Fruit fly (Drosophila melanogaster) whole organism, embryonic: ENCODE results near the gene sol.

Experiments
- Blimp-1 ChIP-seq: fragments of 200-800 bp; sonication (Bioruptor generic); optimal IDR thresholded peaks from 3 replicates; lab custom pipeline; 2018; ENCODE audit warnings: missing biosample characterization, missing genetic modification characterization, mild to moderate bottlenecking, moderate library complexity, missing genetic modification reagents
- CG11247 ChIP-seq: fragments of 200-800 bp; sonication (Bioruptor generic); IDR thresholded peaks from 2 replicates; pipeline ENCODE4 v1.3.6; 2022; ENCODE audit warnings: missing biosample characterization, missing genetic modification characterization
- CG11398 ChIP-seq: fragments of 200-800 bp; sonication (Bioruptor generic); optimal IDR thresholded peaks from 2 replicates; lab custom pipeline; 2016; ENCODE audit warnings: missing biosample characterization, missing genetic modification characterization
- CG12071 ChIP-seq: fragments of 200-800 bp; sonication (Bioruptor generic); optimal IDR thresholded peaks from 3 replicates; lab custom pipeline; 2018; ENCODE audit warnings: missing biosample characterization, mild to moderate bottlenecking, missing genetic modification characterization
- CG12744 ChIP-seq: fragments of 200-800 bp; sonication (Bioruptor generic); optimal IDR thresholded peaks from 2 replicates; lab custom pipeline; 2016; ENCODE audit warnings: missing biosample characterization, missing genetic modification characterization
- CG12769 ChIP-seq: fragments of 200-800 bp; sonication (Bioruptor generic); optimal IDR thresholded peaks from 2 replicates; lab custom pipeline; 2019; ENCODE audit warnings: missing biosample characterization, mild to moderate bottlenecking, missing genetic modification characterization, moderate library complexity
- CG13123 ChIP-seq: fragments of 200-800 bp; sonication (Bioruptor generic); optimal IDR thresholded peaks from 2 replicates; lab custom pipeline; 2016; ENCODE audit warnings: missing biosample characterization, missing genetic modification characterization
- CG1647 ChIP-seq: fragments of 200-800 bp; sonication (Bioruptor generic); optimal IDR thresholded peaks from 3 replicates; lab custom pipeline; 2016; ENCODE audit warnings: missing biosample characterization, missing genetic modification characterization
- CG17612 ChIP-seq: fragments of 200-800 bp; sonication (Bioruptor generic); IDR thresholded peaks from 2 replicates; pipeline ENCODE4 v1.3.6; 2022; ENCODE audit warnings: missing biosample characterization, missing genetic modification characterization
- CG2678 ChIP-seq: fragments of 200-800 bp; sonication (Bioruptor generic); optimal IDR thresholded peaks from 3 replicates; lab custom pipeline; 2019; ENCODE audit warnings: missing biosample characterization, mild to moderate bottlenecking, missing genetic modification characterization, moderate library complexity
- CG4328 ChIP-seq: fragments of 200-800 bp; sonication (Bioruptor generic); optimal IDR thresholded peaks from 3 replicates; lab custom pipeline; 2017; ENCODE audit warnings: missing biosample characterization, missing genetic modification reagents, missing genetic modification characterization
- CG4854 ChIP-seq: fragments of 200-800 bp; sonication (Bioruptor generic); optimal IDR thresholded peaks from 2 replicates; lab custom pipeline; 2016; ENCODE audit warnings: missing biosample characterization, missing genetic modification characterization, inconsistent platforms
- CG7928 ChIP-seq: fragments of 200-800 bp; sonication (Bioruptor generic); optimal IDR thresholded peaks from 2 replicates; lab custom pipeline; 2017; ENCODE audit warnings: missing biosample characterization, mild to moderate bottlenecking, missing genetic modification characterization
- CG7963 ChIP-seq: fragments of 200-800 bp; sonication (Bioruptor generic); IDR thresholded peaks from 3 replicates; pipeline ENCODE4 v1.3.6; 2022; ENCODE audit warnings: missing biosample characterization, missing genetic modification characterization; ENCODE audit not compliant: partially characterized antibody
- CG8359 ChIP-seq: fragments of 200-800 bp; sonication (Bioruptor generic); optimal IDR thresholded peaks from 2 replicates; lab custom pipeline; 2017; ENCODE audit warnings: missing biosample characterization, mild to moderate bottlenecking, missing genetic modification characterization, borderline replicate concordance
- CG8388 ChIP-seq: fragments of 200-800 bp; sonication (Bioruptor generic); optimal IDR thresholded peaks from 2 replicates; lab custom pipeline; 2019; ENCODE audit warnings: missing biosample characterization, mild to moderate bottlenecking, missing genetic modification characterization, moderate library complexity
- CG9797 ChIP-seq: fragments of 200-800 bp; sonication (Bioruptor generic); optimal IDR thresholded peaks from 3 replicates; lab custom pipeline; 2018; ENCODE audit warnings: missing biosample characterization, mild to moderate bottlenecking, missing genetic modification characterization
- Deaf1 ChIP-seq: fragments of 200-800 bp; optimal IDR thresholded peaks from 3 replicates; lab custom pipeline; 2019; ENCODE audit warnings: missing biosample characterization, mild to moderate bottlenecking, missing genetic modification characterization, moderate library complexity
- Dek ChIP-seq: fragments of 200-800 bp; sonication (Bioruptor generic); optimal IDR thresholded peaks from 3 replicates; lab custom pipeline; 2019; ENCODE audit warnings: missing biosample characterization, mild to moderate bottlenecking, missing genetic modification characterization, moderate library complexity
- Dip2 ChIP-seq: fragments of 200-800 bp; sonication (Bioruptor generic); IDR thresholded peaks from 2 replicates; pipeline ENCODE4 v1.3.6; 2022; ENCODE audit warnings: missing biosample characterization, missing genetic modification characterization
- E2f1 ChIP-seq: fragments of 200-800 bp; sonication (Bioruptor generic); IDR thresholded peaks from 2 replicates; pipeline ENCODE4 v1.3.6; 2022; ENCODE audit warnings: missing biosample characterization, missing genetic modification characterization
- Elba2 ChIP-seq: fragments of 200-800 bp; sonication (Bioruptor generic); optimal IDR thresholded peaks from 3 replicates; lab custom pipeline; 2016; ENCODE audit warnings: missing biosample characterization, missing genetic modification characterization
- HmgZ ChIP-seq: fragments of 200-800 bp; sonication (Bioruptor generic); optimal IDR thresholded peaks from 2 replicates; lab custom pipeline; 2018; ENCODE audit warnings: missing biosample characterization, mild to moderate bottlenecking, missing genetic modification characterization
- Jarid2 ChIP-seq: fragments of 200-800 bp; sonication (Bioruptor generic); optimal IDR thresholded peaks from 3 replicates; lab custom pipeline; 2017; ENCODE audit warnings: mild to moderate bottlenecking, missing biosample characterization, missing genetic modification reagents, missing genetic modification characterization
- Oaz ChIP-seq: fragments of 200-800 bp; sonication (Bioruptor generic); IDR thresholded peaks from 2 replicates; pipeline ENCODE4 v1.3.6; 2022; ENCODE audit warnings: missing biosample characterization, missing genetic modification characterization
- Oli ChIP-seq: fragments of 200-800 bp; sonication (Bioruptor generic); optimal IDR thresholded peaks from 2 replicates; lab custom pipeline; 2018; ENCODE audit warnings: missing biosample characterization, mild to moderate bottlenecking, missing genetic modification characterization, moderate library complexity
- PHDP ChIP-seq: fragments of 200-800 bp; sonication (Bioruptor generic); optimal IDR thresholded peaks from 3 replicates; lab custom pipeline; 2018; ENCODE audit warnings: missing biosample characterization, mild to moderate bottlenecking, missing genetic modification characterization, moderate library complexity
- Ravus ChIP-seq: fragments of 200-800 bp; sonication (Bioruptor generic); IDR thresholded peaks from 2 replicates; pipeline ENCODE4 v1.3.6; 2022; ENCODE audit warnings: missing biosample characterization, missing genetic modification characterization
- Sox102F ChIP-seq: fragments of 200-800 bp; sonication (Bioruptor generic); optimal IDR thresholded peaks from 2 replicates; lab custom pipeline; 2018; ENCODE audit warnings: missing biosample characterization, mild to moderate bottlenecking, missing genetic modification characterization, moderate library complexity
- Spps ChIP-seq: fragments of 200-800 bp; sonication (Bioruptor generic); optimal IDR thresholded peaks from 2 replicates; lab custom pipeline; 2018; ENCODE audit warnings: missing biosample characterization, mild to moderate bottlenecking, missing genetic modification characterization
- ac ChIP-seq: fragments of 200-800 bp; sonication (Bioruptor generic); optimal IDR thresholded peaks from 3 replicates; lab custom pipeline; 2017; ENCODE audit warnings: missing biosample characterization, mild to moderate bottlenecking, missing genetic modification characterization
- az2 ChIP-seq: fragments of 200-800 bp; sonication (Bioruptor generic); optimal IDR thresholded peaks from 3 replicates; lab custom pipeline; 2016; ENCODE audit warnings: missing biosample characterization, missing genetic modification characterization
- caup ChIP-seq: fragments of 200-800 bp; sonication (Bioruptor generic); optimal IDR thresholded peaks from 3 replicates; lab custom pipeline; 2017; ENCODE audit warnings: missing biosample characterization, mild to moderate bottlenecking, missing genetic modification characterization, moderate library complexity; ENCODE audit not compliant: severe bottlenecking
- emc ChIP-seq: fragments of 200-800 bp; sonication (Bioruptor generic); optimal IDR thresholded peaks from 2 replicates; lab custom pipeline; 2016; ENCODE audit warnings: missing biosample characterization, missing genetic modification characterization
- hb ChIP-seq: fragments of 200-800 bp; sonication (Bioruptor generic); IDR thresholded peaks from 3 replicates; pipeline ENCODE4 v1.3.6; 2022; ENCODE audit warnings: missing biosample characterization, missing genetic modification characterization; ENCODE audit not compliant: partially characterized antibody
- hkb ChIP-seq, 2 experiments: fragments of 200-800 bp in 1 of 2; fragments of >200 bp in 1 of 2; sonication (Bioruptor generic) in 1 of 2; IDR thresholded peaks in 1 of 2; optimal IDR thresholded peaks in 1 of 2; 2 replicates each; pipeline versions ENCODE4 v1.3.6 to Lab custom; 2017 to 2022; ENCODE audit warnings: missing biosample characterization in 1 of 2, missing genetic modification characterization in 1 of 2
- jumu ChIP-seq: fragments of 200-800 bp; sonication (Bioruptor generic); optimal IDR thresholded peaks from 3 replicates; lab custom pipeline; 2016; ENCODE audit warnings: missing biosample characterization, missing genetic modification characterization
- kni ChIP-seq: fragments of 200-800 bp; sonication (Bioruptor generic); optimal IDR thresholded peaks from 3 replicates; lab custom pipeline; 2017; ENCODE audit warnings: mild to moderate bottlenecking, missing biosample characterization, missing genetic modification reagents, missing genetic modification characterization
- lola ChIP-seq, 3 experiments: fragments of >200 bp in 2 of 3; fragments of 200-800 bp in 1 of 3; sonication (Bioruptor generic) in 1 of 3; optimal IDR thresholded peaks; 2 replicates each; lab custom pipeline; 2017 to 2019; ENCODE audit warnings: missing biosample characterization in 3 of 3, missing genetic modification characterization in 3 of 3, mild to moderate bottlenecking in 1 of 3, moderate library complexity in 1 of 3
- maf-S ChIP-seq: fragments of 200-800 bp; sonication (Bioruptor generic); optimal IDR thresholded peaks from 2 replicates; lab custom pipeline; 2016; ENCODE audit warnings: missing biosample characterization, missing genetic modification characterization
- odd ChIP-seq: fragments of 200-800 bp; sonication (Bioruptor generic); optimal IDR thresholded peaks from 2 replicates; lab custom pipeline; 2017; ENCODE audit warnings: missing biosample characterization, mild to moderate bottlenecking, missing genetic modification characterization
- onecut ChIP-seq: fragments of 200-800 bp; sonication (Bioruptor generic); IDR thresholded peaks from 2 replicates; pipeline ENCODE4 v1.3.6; 2022; ENCODE audit warnings: missing biosample characterization, missing genetic modification characterization
- org-1 ChIP-seq: fragments of 200-800 bp; sonication (Bioruptor generic); optimal IDR thresholded peaks from 2 replicates; lab custom pipeline; 2017; ENCODE audit warnings: missing biosample characterization, missing genetic modification characterization
- pho ChIP-seq: fragments of 200-800 bp; sonication (Bioruptor generic); optimal IDR thresholded peaks from 2 replicates; lab custom pipeline; 2016; ENCODE audit warnings: missing biosample characterization, missing genetic modification characterization
- sima ChIP-seq: fragments of 200-800 bp; sonication (Bioruptor generic); optimal IDR thresholded peaks from 2 replicates; lab custom pipeline; 2016; ENCODE audit warnings: missing biosample characterization, missing genetic modification characterization
- vnd ChIP-seq: fragments of 200-800 bp; sonication (Bioruptor generic); IDR thresholded peaks from 3 replicates; pipeline ENCODE4 v1.3.6; 2022; ENCODE audit warnings: missing biosample characterization, missing genetic modification characterization; ENCODE audit not compliant: partially characterized antibody
- wdn ChIP-seq: fragments of 200-800 bp; sonication (Bioruptor generic); IDR thresholded peaks from 2 replicates; pipeline ENCODE4 v1.3.6; 2022; ENCODE audit warnings: missing biosample characterization, missing genetic modification characterization
- zen2 ChIP-seq: fragments of 200-800 bp; sonication (Bioruptor generic); IDR thresholded peaks from 3 replicates; pipeline ENCODE4 v1.3.6; 2022; ENCODE audit warnings: missing biosample characterization, missing genetic modification characterization; ENCODE audit not compliant: partially characterized antibody

The sol gene

DNA sequence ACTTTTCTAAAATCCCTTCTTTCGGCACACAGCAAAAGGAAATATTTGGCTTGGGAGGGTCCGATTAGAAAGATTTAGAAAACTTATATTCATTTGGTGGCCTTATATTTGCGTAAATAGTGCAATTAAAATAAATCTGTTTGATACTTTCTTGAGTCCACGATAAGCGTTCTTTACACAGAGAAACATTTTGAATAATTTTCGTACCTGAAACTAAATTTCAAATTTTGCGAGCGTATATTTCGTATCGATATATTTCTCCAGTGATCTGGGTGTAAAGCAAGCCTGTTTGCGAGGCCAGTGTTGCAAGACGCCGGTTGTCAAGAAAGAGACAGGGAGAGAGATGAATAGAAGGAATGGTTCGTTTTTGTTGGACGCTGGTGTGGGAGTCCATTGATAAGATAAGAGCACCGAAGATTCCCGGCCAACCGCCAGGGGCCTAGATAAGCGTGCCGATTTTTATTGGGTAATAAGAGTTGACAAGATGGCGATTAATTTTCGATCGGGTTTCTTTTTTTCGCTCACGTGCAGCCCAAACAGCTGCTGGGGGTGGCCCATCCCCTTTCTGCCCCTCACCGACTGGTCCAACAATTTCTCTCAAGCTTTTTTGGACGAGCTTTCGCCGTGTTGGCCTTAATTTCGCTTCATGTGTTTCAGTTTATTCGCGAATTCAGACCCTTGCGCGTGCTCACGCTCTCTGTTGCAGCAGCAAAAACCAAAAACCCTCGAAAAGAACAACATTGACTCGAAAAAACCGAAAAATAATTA, 23.8 kb downstream of the sol start, which contains the start of gene slgA (continued):
- no peak for TF ChIP-seq Dek (tag; lab: Kevin White, UChicago)
- no peak for TF ChIP-seq Ravus
- TF ChIP-seq maf-S (GFP tag; lab: Kevin White, UChicago), result no peak
- no peak for TF ChIP-seq wdn (GFP tag; lab: Robert Waterston, UW)
- TF ChIP-seq CG13123, result no peak
- no peak for TF ChIP-seq org-1
- no peak for TF ChIP-seq CG12744 (GFP tag; lab: Kevin White, UChicago)
- TF ChIP-seq CG2678, result no peak
- no peak for TF ChIP-seq Jarid2
- TF ChIP-seq CG7963 (GFP tag; lab: Robert Waterston, UW), result peak; percentile 49; the same call in 1 of the 3 replicates
- peak; percentile 14 for TF ChIP-seq az2
- no peak for TF ChIP-seq Oaz (GFP tag; lab: Robert Waterston, UW)
- peak; percentile 43 for TF ChIP-seq jumu (GFP tag; lab: Kevin White, UChicago)
- no peak for TF ChIP-seq Elba2
- TF ChIP-seq lola (GFP tag; optimal IDR thresholded peaks at IDR 0.05; lab: Kevin White, UChicago), result no peak
- peak; percentile 20; the same call in 1 of the 2 replicates for TF ChIP-seq onecut (GFP tag; lab: Robert Waterston, UW)
- TF ChIP-seq CG8359 (GFP tag; lab: Kevin White, UChicago), result no peak
- no peak for TF ChIP-seq hkb (optimal IDR thresholded peaks at IDR 0.05; lab: Kevin White, UChicago)
- no peak for TF ChIP-seq hkb (GFP tag; IDR thresholded peaks at IDR 0.05; lab: Robert Waterston, UW)
- TF ChIP-seq CG11398, result no peak
- peak; percentile 21 for TF ChIP-seq CG12071 (GFP tag; lab: Kevin White, UChicago)
- TF ChIP-seq CG17612 (GFP tag; lab: Robert Waterston, UW), result no peak
- no peak for TF ChIP-seq CG11247 (GFP tag; lab: Robert Waterston, UW)
- peak; percentile 5 for TF ChIP-seq CG4854 (GFP tag; lab: Kevin White, UChicago)
- peak; percentile 64 for TF ChIP-seq zen2 (GFP tag; lab: Robert Waterston, UW)
- TF ChIP-seq Sox102F (GFP tag; lab: Kevin White, UChicago), result no peak
- peak; percentile 43 for TF ChIP-seq CG1647 (GFP tag; lab: Kevin White, UChicago)
- peak; percentile 57 for TF ChIP-seq Deaf1
- TF ChIP-seq Spps (tag; lab: Kevin White, UChicago), result no peak
- no peak for TF ChIP-seq Oli (tag; lab: Kevin White, UChicago)
- peak; percentile 63; the same call in 1 of the 3 replicates for TF ChIP-seq hb (GFP tag; lab: Robert Waterston, UW)
- no peak for TF ChIP-seq CG9797
- TF ChIP-seq Blimp-1 (GFP tag; lab: Kevin White, UChicago), result no peak
- TF ChIP-seq emc (GFP tag; lab: Kevin White, UChicago), result no peak
- no peak for TF ChIP-seq kni
- peak; percentile 72 for TF ChIP-seq vnd (GFP tag; lab: Robert Waterston, UW)
- TF ChIP-seq CG7928 (GFP tag; lab: Kevin White, UChicago), result no peak
- TF ChIP-seq E2f1 (GFP tag; lab: Robert Waterston, UW), result no peak
- TF ChIP-seq pho (GFP tag; lab: Kevin White, UChicago), result peak; percentile 44
- no peak for TF ChIP-seq PHDP
- peak; percentile 78 for TF ChIP-seq HmgZ (tag; lab: Kevin White, UChicago)
- TF ChIP-seq CG8388 (GFP tag; lab: Kevin White, UChicago), result no peak
- TF ChIP-seq Dip2 (GFP tag; lab: Robert Waterston, UW), result no peak
- TF ChIP-seq ac (GFP tag; lab: Kevin White, UChicago), result no peak
- no peak for TF ChIP-seq sima
- TF ChIP-seq CG12769, result peak; percentile 53
- no peak for TF ChIP-seq odd (GFP tag; lab: Kevin White, UChicago)
- TF ChIP-seq CG4328 (GFP tag; lab: Kevin White, UChicago), result no peak
- TF ChIP-seq caup (GFP tag; lab: Kevin White, UChicago), result peak; percentile 25
